Fruit fly (Drosophila melanogaster) whole organism, wandering third instar larva: ENCODE results near the gene Lipt2.

Experiments used
- Abd-B ChIP-seq: fragments of >200 bp; optimal IDR thresholded peaks from 2 replicates; lab custom pipeline; 2017; ENCODE audit warnings: missing biosample characterization, missing genetic modification characterization
- CG32264 ChIP-seq: fragments of 200-800 bp; sonication (Bioruptor generic); optimal IDR thresholded peaks from 2 replicates; lab custom pipeline; 2016; ENCODE audit warnings: missing biosample characterization, missing genetic modification characterization
- CG9705 ChIP-seq: fragments of 200-800 bp; sonication (Bioruptor generic); optimal IDR thresholded peaks from 2 replicates; lab custom pipeline; 2018; ENCODE audit warnings: missing biosample characterization, mild to moderate bottlenecking, missing genetic modification characterization
- CrebA ChIP-seq: fragments of 200-800 bp; sonication (Bioruptor generic); optimal IDR thresholded peaks from 2 replicates; lab custom pipeline; 2016; ENCODE audit warnings: missing biosample characterization, mild to moderate bottlenecking, missing genetic modification characterization, borderline replicate concordance
- Dfd ChIP-seq: fragments of >200 bp; optimal IDR thresholded peaks from 2 replicates; lab custom pipeline; 2017; ENCODE audit warnings: missing biosample characterization, missing genetic modification characterization
- Dif ChIP-seq: fragments of 200-275, 200-300 bp; sonication (Bioruptor generic); optimal IDR thresholded peaks from 2 replicates; lab custom pipeline; 2018; ENCODE audit warnings: missing biosample characterization, missing genetic modification characterization; ENCODE audit not compliant: partially characterized antibody
- GATAd ChIP-seq: sonication (Bioruptor generic); optimal IDR thresholded peaks from 2 replicates; lab custom pipeline; 2016; ENCODE audit warnings: missing biosample characterization, missing genetic modification characterization
- HLH106 ChIP-seq: fragments of 200-800 bp; optimal IDR thresholded peaks from 3 replicates; lab custom pipeline; 2019; ENCODE audit warnings: missing biosample characterization, mild to moderate bottlenecking, missing genetic modification characterization, moderate library complexity
- Hnf4 ChIP-seq: fragments of 200-800 bp; sonication (Bioruptor generic); optimal IDR thresholded peaks from 2 replicates; lab custom pipeline; 2016; ENCODE audit warnings: missing biosample characterization, mild to moderate bottlenecking, missing genetic modification characterization
- Hr78 ChIP-seq: fragments of >200 bp; optimal IDR thresholded peaks from 2 replicates; lab custom pipeline; 2017; ENCODE audit warnings: missing biosample characterization, missing genetic modification characterization
- Hr83 ChIP-seq: fragments of 200-300 bp; sonication (Bioruptor generic); optimal IDR thresholded peaks from 2 replicates; lab custom pipeline; 2016; ENCODE audit warnings: missing biosample characterization, mild to moderate bottlenecking, missing genetic modification characterization, moderate library complexity; ENCODE audit not compliant: poor library complexity, severe bottlenecking
- Jra ChIP-seq: sonication (Bioruptor generic); optimal IDR thresholded peaks from 2 replicates; lab custom pipeline; 2016; ENCODE audit warnings: missing biosample characterization, missing genetic modification characterization
- Mio ChIP-seq: sonication (Bioruptor generic); optimal IDR thresholded peaks from 2 replicates; lab custom pipeline; 2016; ENCODE audit warnings: missing biosample characterization, missing genetic modification characterization
- Myc ChIP-seq: fragments of >200 bp; optimal IDR thresholded peaks from 2 replicates; lab custom pipeline; 2017
- N ChIP-seq: fragments of >200 bp; optimal IDR thresholded peaks from 2 replicates; lab custom pipeline; 2018; ENCODE audit warnings: missing biosample characterization, missing external identifiers, missing genetic modification characterization
- OdsH ChIP-seq: fragments of 200-800 bp; sonication (Bioruptor generic); optimal IDR thresholded peaks from 2 replicates; lab custom pipeline; 2016; ENCODE audit warnings: missing biosample characterization, mild to moderate bottlenecking, missing genetic modification characterization
- Rel ChIP-seq, 2 experiments: fragments of 200-800 bp; sonication (Bioruptor generic) in 1 of 2; optimal IDR thresholded peaks; 2 replicates in 1 of 2; 3 replicates in 1 of 2; lab custom pipeline; 2016 to 2019; ENCODE audit warnings: mild to moderate bottlenecking in 2 of 2, missing biosample characterization in 2 of 2, missing genetic modification characterization in 2 of 2, moderate library complexity in 1 of 2
- Sp1 ChIP-seq: fragments of 200-800 bp; sonication (Bioruptor generic); optimal IDR thresholded peaks from 3 replicates; lab custom pipeline; 2019; ENCODE audit warnings: missing biosample characterization, mild to moderate bottlenecking, missing genetic modification characterization, moderate library complexity
- Vsx2 ChIP-seq: fragments of 200-300, 225-300 bp; sonication (Bioruptor generic); optimal IDR thresholded peaks from 2 replicates; lab custom pipeline; 2018; ENCODE audit warnings: missing biosample characterization, missing genetic modification characterization; ENCODE audit not compliant: partially characterized antibody
- br ChIP-seq: fragments of 200-800 bp; sonication (Bioruptor generic); optimal IDR thresholded peaks from 2 replicates; lab custom pipeline; 2016; ENCODE audit warnings: missing biosample characterization, missing genetic modification characterization
- brk ChIP-seq: fragments of 200-800 bp; sonication (Bioruptor generic); optimal IDR thresholded peaks from 2 replicates; lab custom pipeline; 2016; ENCODE audit warnings: missing biosample characterization, mild to moderate bottlenecking, missing genetic modification characterization
- dl ChIP-seq, 2 experiments: fragments of 175-275, 200-275 bp in 1 of 2; fragments of 200-275 bp in 1 of 2; sonication (Bioruptor generic); optimal IDR thresholded peaks; lab custom pipeline; 2018; ENCODE audit warnings: mild to moderate bottlenecking in 2 of 2, missing biosample characterization in 2 of 2, missing genetic modification characterization in 2 of 2, moderate library complexity in 2 of 2; ENCODE audit not compliant: partially characterized antibody in 2 of 2, insufficient read depth in 1 of 2
- dmrt93B ChIP-seq: fragments of 200-800 bp; sonication (Bioruptor generic); optimal IDR thresholded peaks from 2 replicates; lab custom pipeline; 2018; ENCODE audit warnings: missing biosample characterization, mild to moderate bottlenecking, missing genetic modification characterization
- dsf ChIP-seq: sonication (Bioruptor generic); optimal IDR thresholded peaks from 2 replicates; lab custom pipeline; 2016; ENCODE audit warnings: missing biosample characterization, missing genetic modification characterization, borderline replicate concordance
- ey ChIP-seq: fragments of 200-800 bp; sonication (Bioruptor generic); optimal IDR thresholded peaks from 2 replicates; lab custom pipeline; 2016; ENCODE audit warnings: missing biosample characterization, missing genetic modification characterization
- foxo ChIP-seq, 2 experiments: fragments of 200-800 bp; sonication (Bioruptor generic); optimal IDR thresholded peaks; 2 replicates in 1 of 2; 3 replicates in 1 of 2; lab custom pipeline; 2016 to 2017; ENCODE audit warnings: missing biosample characterization in 2 of 2, missing genetic modification characterization in 2 of 2
- fru ChIP-seq: fragments of 200-800 bp; sonication (Bioruptor generic); optimal IDR thresholded peaks from 3 replicates; lab custom pipeline; 2016; ENCODE audit warnings: missing biosample characterization, mild to moderate bottlenecking, missing genetic modification characterization
- h ChIP-seq: fragments of 200-800 bp; sonication (Bioruptor generic); optimal IDR thresholded peaks from 3 replicates; lab custom pipeline; 2016; ENCODE audit warnings: missing biosample characterization, mild to moderate bottlenecking, missing genetic modification characterization
- jim ChIP-seq: fragments of 175-275, 200-325 bp; sonication (Bioruptor generic); optimal IDR thresholded peaks from 2 replicates; lab custom pipeline; 2016; ENCODE audit warnings: missing biosample characterization, mild to moderate bottlenecking, missing genetic modification characterization
- lola ChIP-seq: fragments of >200 bp; optimal IDR thresholded peaks from 2 replicates; lab custom pipeline; 2017; ENCODE audit warnings: missing biosample characterization, missing genetic modification characterization
- pan ChIP-seq: fragments of >200 bp; optimal IDR thresholded peaks from 2 replicates; lab custom pipeline; 2017
- psq ChIP-seq: fragments of 200-800 bp; sonication (Bioruptor generic); optimal IDR thresholded peaks from 3 replicates; lab custom pipeline; 2017; ENCODE audit warnings: missing biosample characterization, mild to moderate bottlenecking, missing genetic modification characterization, moderate library complexity
- rgr ChIP-seq: fragments of 200-800 bp; sonication (Bioruptor generic); optimal IDR thresholded peaks from 3 replicates; lab custom pipeline; 2016; ENCODE audit warnings: missing biosample characterization, mild to moderate bottlenecking, missing genetic modification characterization
- sage ChIP-seq: fragments of 200-800 bp; sonication (Bioruptor generic); optimal IDR thresholded peaks from 2 replicates; lab custom pipeline; 2016; ENCODE audit warnings: missing biosample characterization, mild to moderate bottlenecking, missing genetic modification characterization
- sv ChIP-seq: fragments of 200-800 bp; sonication (Bioruptor generic); optimal IDR thresholded peaks from 3 replicates; lab custom pipeline; 2016; ENCODE audit warnings: missing biosample characterization, missing genetic modification characterization
- tai ChIP-seq: sonication (Bioruptor generic); optimal IDR thresholded peaks from 2 replicates; lab custom pipeline; 2016; ENCODE audit warnings: missing biosample characterization, missing genetic modification characterization
- usp ChIP-seq: fragments of >200 bp; optimal IDR thresholded peaks from 2 replicates; lab custom pipeline; 2017; ENCODE audit warnings: missing biosample characterization, missing genetic modification characterization
- woc ChIP-seq: sonication (Bioruptor generic); optimal IDR thresholded peaks from 2 replicates; lab custom pipeline; 2016; ENCODE audit warnings: missing biosample characterization, mild to moderate bottlenecking, missing genetic modification characterization

The Lipt2 gene

DNA sequence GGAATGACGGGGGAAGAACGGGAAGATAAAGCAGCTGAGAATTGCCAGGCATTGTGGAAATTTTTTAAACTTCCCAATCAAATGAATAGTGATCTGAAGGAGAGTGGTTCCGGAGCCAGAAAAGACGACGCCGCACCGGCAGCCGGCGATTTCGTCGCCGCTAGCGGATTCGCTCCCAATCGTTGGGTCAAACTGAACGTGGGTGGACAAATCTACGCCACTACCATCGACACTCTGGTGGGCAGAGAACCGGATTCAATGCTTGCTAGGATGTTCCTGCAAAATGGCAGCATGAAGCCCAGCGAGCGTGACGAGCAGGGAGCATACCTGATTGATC lies 36.7 kb downstream of the Lipt2 start, which contains the start of gene CG14647:
Gene CG14647 (plus strand): TSS at position 14 of the 337 bp plus-strand sequence.
- TF ChIP-seq Rel (GFP tag; optimal IDR thresholded peaks at IDR 0.05; lab: Kevin White, UChicago) = no peak
- peak; percentile 96 for TF ChIP-seq Rel (tag; optimal IDR thresholded peaks at IDR 0.05; lab: Kevin White, UChicago)
- TF ChIP-seq sv (GFP tag; lab: Kevin White, UChicago) = no peak
- TF ChIP-seq, all 38 proteins: peak for 1

DNA sequence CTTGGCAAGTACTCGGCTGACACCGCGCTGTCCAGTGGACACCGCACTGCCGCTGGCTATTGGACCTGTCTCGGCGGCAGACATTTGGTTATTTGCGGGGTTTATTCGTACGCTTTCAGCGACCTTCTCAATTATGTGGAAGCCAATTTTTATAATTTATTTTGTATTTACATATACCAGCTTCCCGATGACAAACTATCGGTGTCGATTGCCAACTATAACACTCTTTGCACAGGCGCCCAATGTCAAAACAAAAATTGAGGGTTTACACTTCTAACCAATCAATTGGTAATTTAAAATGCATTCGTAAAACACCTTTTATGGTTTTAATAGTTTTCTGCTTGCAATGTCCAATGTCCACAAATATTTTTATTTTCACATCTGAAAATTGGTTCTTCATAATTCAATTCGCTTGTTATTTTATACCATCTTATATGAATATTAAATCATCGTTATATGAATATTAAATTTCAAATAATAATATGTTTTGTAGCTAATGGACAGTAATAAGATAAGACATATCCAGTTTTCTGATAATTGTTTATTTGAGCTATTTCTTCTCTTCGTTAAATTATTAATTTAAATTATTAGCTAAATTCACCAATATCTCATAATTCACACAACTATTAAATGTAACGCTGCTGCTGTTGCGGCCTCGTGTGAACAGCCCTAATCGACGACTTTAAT lies 37.2 kb downstream of the Lipt2 start:
- peak; percentile 88 for TF ChIP-seq N (GFP tag; lab: Kevin White, UChicago)
- no peak for TF ChIP-seq CG9705 (GFP tag; lab: Kevin White, UChicago)
- no peak for TF ChIP-seq sage
- TF ChIP-seq CrebA = no peak
- TF ChIP-seq pan (lab: Kevin White, UChicago) = no peak
- TF ChIP-seq Vsx2 (GFP tag; lab: Kevin White, UChicago) = no peak
- TF ChIP-seq lola (GFP tag; lab: Kevin White, UChicago) = no peak
- peak; percentile 48 for TF ChIP-seq Abd-B (GFP tag; lab: Kevin White, UChicago)
- no peak for TF ChIP-seq Hnf4
- no peak for TF ChIP-seq brk
- no peak for TF ChIP-seq Mio
- TF ChIP-seq HLH106 (tag; lab: Kevin White, UChicago) = peak; percentile 28
- no peak for TF ChIP-seq dsf (GFP tag; lab: Kevin White, UChicago)
- peak; percentile 65 for TF ChIP-seq psq (GFP tag; lab: Kevin White, UChicago)
- no peak for TF ChIP-seq sv (GFP tag; lab: Kevin White, UChicago)
- no peak for TF ChIP-seq rgr (GFP tag; lab: Kevin White, UChicago)
- TF ChIP-seq jim (GFP tag; lab: Kevin White, UChicago) = no peak
- no peak for TF ChIP-seq Dfd
- TF ChIP-seq Rel (GFP tag; optimal IDR thresholded peaks at IDR 0.05; lab: Kevin White, UChicago) = no peak
- no peak for TF ChIP-seq Rel (tag; optimal IDR thresholded peaks at IDR 0.05; lab: Kevin White, UChicago)
- TF ChIP-seq woc (GFP tag; lab: Kevin White, UChicago) = peak; percentile 62
- no peak for TF ChIP-seq foxo (GFP tag; optimal IDR thresholded peaks at IDR 0.05; lab: Kevin White, UChicago)
- TF ChIP-seq Hr83 (GFP tag; lab: Kevin White, UChicago) = no peak
- TF ChIP-seq Hr78 (GFP tag; lab: Kevin White, UChicago) = peak; percentile 67
- no peak for TF ChIP-seq GATAd (GFP tag; lab: Kevin White, UChicago)
- TF ChIP-seq ey (GFP tag; lab: Kevin White, UChicago) = no peak
- TF ChIP-seq Sp1 (GFP tag; lab: Kevin White, UChicago) = no peak
- TF ChIP-seq CG32264 (GFP tag; lab: Kevin White, UChicago) = no peak
- peak; percentile 16 for TF ChIP-seq dmrt93B (GFP tag; lab: Kevin White, UChicago)
- no peak for TF ChIP-seq OdsH (GFP tag; lab: Kevin White, UChicago)
- TF ChIP-seq br (GFP tag; lab: Kevin White, UChicago) = no peak
- no peak for TF ChIP-seq fru (GFP tag; lab: Kevin White, UChicago)
- TF ChIP-seq Myc (lab: Kevin White, UChicago) = no peak
- TF ChIP-seq dl (GFP tag; optimal IDR thresholded peaks at IDR 0.05; lab: Kevin White, UChicago; ENCODE audit: insufficient read depth in 1 of 2, partially characterized antibody in 2 of 2) = no peak
- no peak for TF ChIP-seq tai (GFP tag; lab: Kevin White, UChicago)
- TF ChIP-seq h (GFP tag; lab: Kevin White, UChicago) = peak; percentile 11
- TF ChIP-seq Jra (GFP tag; lab: Kevin White, UChicago) = no peak
- no peak for TF ChIP-seq usp (GFP tag; lab: Kevin White, UChicago)
- no peak for TF ChIP-seq Dif (GFP tag; lab: Kevin White, UChicago)
